Fruit fly (Drosophila melanogaster) whole organism, wandering third instar larva: ENCODE measurements around the gene MAPk-Ak2.

Source experiments
- Abd-B ChIP-seq: fragments of >200 bp; optimal IDR thresholded peaks from 2 replicates; lab custom pipeline; 2017; ENCODE audit warnings: missing biosample characterization, missing genetic modification characterization
- CG32264 ChIP-seq: fragments of 200-800 bp; sonication (Bioruptor generic); optimal IDR thresholded peaks from 2 replicates; lab custom pipeline; 2016; ENCODE audit warnings: missing biosample characterization, missing genetic modification characterization
- Dfd ChIP-seq: fragments of >200 bp; optimal IDR thresholded peaks from 2 replicates; lab custom pipeline; 2017; ENCODE audit warnings: missing biosample characterization, missing genetic modification characterization
- Hnf4 ChIP-seq: fragments of 200-800 bp; sonication (Bioruptor generic); optimal IDR thresholded peaks from 2 replicates; lab custom pipeline; 2016; ENCODE audit warnings: missing biosample characterization, mild to moderate bottlenecking, missing genetic modification characterization
- Hr83 ChIP-seq: fragments of 200-300 bp; sonication (Bioruptor generic); optimal IDR thresholded peaks from 2 replicates; lab custom pipeline; 2016; ENCODE audit warnings: missing biosample characterization, mild to moderate bottlenecking, missing genetic modification characterization, moderate library complexity; ENCODE audit not compliant: poor library complexity, severe bottlenecking
- Mio ChIP-seq: sonication (Bioruptor generic); optimal IDR thresholded peaks from 2 replicates; lab custom pipeline; 2016; ENCODE audit warnings: missing biosample characterization, missing genetic modification characterization
- Myc ChIP-seq: fragments of >200 bp; optimal IDR thresholded peaks from 2 replicates; lab custom pipeline; 2017
- N ChIP-seq: fragments of >200 bp; optimal IDR thresholded peaks from 2 replicates; lab custom pipeline; 2018; ENCODE audit warnings: missing biosample characterization, missing external identifiers, missing genetic modification characterization
- Rel ChIP-seq, 2 experiments: fragments of 200-800 bp; sonication (Bioruptor generic) in 1 of 2; optimal IDR thresholded peaks; 2 replicates in 1 of 2; 3 replicates in 1 of 2; lab custom pipeline; 2016 to 2019; ENCODE audit warnings: mild to moderate bottlenecking in 2 of 2, missing biosample characterization in 2 of 2, missing genetic modification characterization in 2 of 2, moderate library complexity in 1 of 2
- dmrt93B ChIP-seq: fragments of 200-800 bp; sonication (Bioruptor generic); optimal IDR thresholded peaks from 2 replicates; lab custom pipeline; 2018; ENCODE audit warnings: missing biosample characterization, mild to moderate bottlenecking, missing genetic modification characterization
- fru ChIP-seq: fragments of 200-800 bp; sonication (Bioruptor generic); optimal IDR thresholded peaks from 3 replicates; lab custom pipeline; 2016; ENCODE audit warnings: missing biosample characterization, mild to moderate bottlenecking, missing genetic modification characterization
- lola ChIP-seq: fragments of >200 bp; optimal IDR thresholded peaks from 2 replicates; lab custom pipeline; 2017; ENCODE audit warnings: missing biosample characterization, missing genetic modification characterization
- pan ChIP-seq: fragments of >200 bp; optimal IDR thresholded peaks from 2 replicates; lab custom pipeline; 2017
- usp ChIP-seq: fragments of >200 bp; optimal IDR thresholded peaks from 2 replicates; lab custom pipeline; 2017; ENCODE audit warnings: missing biosample characterization, missing genetic modification characterization

The MAPk-Ak2 gene

dm6 chrX:5714786-5715185 lies 49.2 kb downstream of the MAPk-Ak2 start:
- no peak for TF ChIP-seq Mio (GFP tag; lab: Kevin White, UChicago)
- TF ChIP-seq lola (GFP tag; lab: Kevin White, UChicago), result no peak
- TF ChIP-seq CG32264 (GFP tag; lab: Kevin White, UChicago), result no peak
- TF ChIP-seq pan (lab: Kevin White, UChicago), result no peak
- no peak for TF ChIP-seq dmrt93B (GFP tag; lab: Kevin White, UChicago)
- no peak for TF ChIP-seq usp
- TF ChIP-seq fru (GFP tag; lab: Kevin White, UChicago), result no peak

DNA sequence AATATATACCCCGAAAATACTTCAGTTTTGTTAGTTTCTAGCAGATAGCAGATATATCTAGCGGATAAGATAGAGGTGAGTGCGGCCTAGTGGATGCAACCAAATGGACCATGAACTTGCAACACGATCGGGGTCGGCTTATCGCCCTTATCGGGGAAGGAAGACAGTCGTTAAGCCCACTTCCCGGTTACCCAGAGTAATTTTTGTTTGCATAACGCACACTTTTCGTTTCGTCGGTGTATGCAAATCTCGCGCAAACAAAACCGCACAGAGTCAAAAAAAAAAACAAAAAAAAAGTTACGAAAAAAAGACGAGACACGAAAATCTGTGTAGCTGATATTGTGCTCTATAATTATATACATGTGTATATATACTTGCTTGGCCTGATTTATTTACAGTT lies 51.0 kb downstream of the MAPk-Ak2 start:
- TF ChIP-seq Myc (lab: Kevin White, UChicago) (no peak), N (GFP tag; lab: Kevin White, UChicago) (no peak), Rel (GFP tag; optimal IDR thresholded peaks at IDR 0.05; lab: Kevin White, UChicago) (no peak), Rel (tag; optimal IDR thresholded peaks at IDR 0.05; lab: Kevin White, UChicago) (no peak), Abd-B (GFP tag; lab: Kevin White, UChicago) (no peak), Hnf4 (GFP tag; lab: Kevin White, UChicago) (no peak), Dfd (GFP tag; lab: Kevin White, UChicago) (no peak), Hr83 (no peak)
